Worm (Caenorhabditis elegans) whole organism, L1 larva: ENCODE data around the gene sru-4.

Experiments
- F16B12.6 ChIP-seq: fragments of 150-350 bp; optimal IDR thresholded peaks from 2 replicates; lab custom pipeline; 2014; ENCODE audit warnings: missing biosample characterization, missing genetic modification characterization
- alr-1 ChIP-seq: fragments of 200-800 bp; sonication (Bioruptor generic); optimal IDR thresholded peaks from 2 replicates; lab custom pipeline; 2018; ENCODE audit warnings: borderline replicate concordance, mild to moderate bottlenecking, missing genetic modification characterization, missing compliant biosample characterization
- ceh-8 ChIP-seq: fragments of 200-800 bp; sonication (Bioruptor generic); optimal IDR thresholded peaks from 2 replicates; lab custom pipeline; 2018; ENCODE audit warnings: mild to moderate bottlenecking, missing genetic modification characterization, moderate library complexity, missing compliant biosample characterization
- ceh-82 ChIP-seq, 3 experiments: fragments of 150-350 bp in 1 of 3; sonication (generic microtip) in 2 of 3; optimal IDR thresholded peaks; 2 replicates each; lab custom pipeline; 2014 to 2017; ENCODE audit warnings: missing biosample characterization in 3 of 3, missing genetic modification characterization in 3 of 3
- ceh-90 ChIP-seq: sonication (generic microtip); optimal IDR thresholded peaks from 2 replicates; lab custom pipeline; 2016; ENCODE audit warnings: missing genetic modification characterization, missing compliant biosample characterization
- ces-1 ChIP-seq: fragments of 150-350 bp; optimal IDR thresholded peaks from 2 replicates; lab custom pipeline; 2014; ENCODE audit warnings: missing biosample characterization, missing genetic modification reagents, missing genetic modification characterization
- efl-1 ChIP-seq, 4 experiments: fragments of 150-350 bp; optimal IDR thresholded peaks in 3 of 4; peaks in 1 of 4; 1 replicate in 1 of 4; 2 replicates in 3 of 4; lab custom pipeline; 2014; ENCODE audit warnings: missing biosample characterization in 2 of 4, missing genetic modification characterization in 2 of 4, missing genetic modification reagents in 2 of 4
- elt-2 ChIP-seq: sonication (generic microtip); optimal IDR thresholded peaks from 2 replicates; lab custom pipeline; 2016; ENCODE audit warnings: missing genetic modification characterization, mild to moderate bottlenecking, inconsistent platforms, missing compliant biosample characterization, missing genetic modification reagents
- ets-5 ChIP-seq: fragments of 200-800 bp; sonication (Bioruptor generic); IDR thresholded peaks from 2 replicates; pipeline ENCODE4 v1.3.6; 2022; ENCODE audit warnings: missing genetic modification characterization, missing compliant biosample characterization
- fkh-4 ChIP-seq: sonication (generic microtip); optimal IDR thresholded peaks from 2 replicates; lab custom pipeline; 2016; ENCODE audit warnings: missing compliant biosample characterization, missing genetic modification characterization, borderline replicate concordance
- grh-1 ChIP-seq: fragments of 200-800 bp; sonication (Bioruptor generic); IDR thresholded peaks from 2 replicates; pipeline ENCODE4 v1.3.6; 2022; ENCODE audit warnings: missing genetic modification reagents, missing genetic modification characterization, missing compliant biosample characterization
- hlh-17 ChIP-seq: fragments of 200-800 bp; sonication (Bioruptor generic); optimal IDR thresholded peaks from 2 replicates; lab custom pipeline; 2018; ENCODE audit warnings: missing genetic modification characterization, mild to moderate bottlenecking, missing compliant biosample characterization, moderate library complexity, borderline replicate concordance
- hlh-4 ChIP-seq: sonication (generic microtip); optimal IDR thresholded peaks from 2 replicates; lab custom pipeline; 2016; ENCODE audit warnings: mild to moderate bottlenecking, missing genetic modification characterization, missing compliant biosample characterization
- hpl-2 ChIP-seq: fragments of 150-350 bp; optimal IDR thresholded peaks from 2 replicates; lab custom pipeline; 2014; ENCODE audit warnings: missing biosample characterization, missing genetic modification reagents, missing genetic modification characterization
- irx-1 ChIP-seq: sonication (generic microtip); optimal IDR thresholded peaks from 2 replicates; lab custom pipeline; 2016; ENCODE audit warnings: missing genetic modification characterization, missing compliant biosample characterization
- isw-1 ChIP-seq: fragments of 200-800 bp; sonication (Bioruptor generic); IDR thresholded peaks from 2 replicates; pipeline ENCODE4 v1.3.6; 2022; ENCODE audit warnings: missing genetic modification characterization, missing compliant biosample characterization
- jun-1 ChIP-seq: fragments of 150-350 bp; optimal IDR thresholded peaks from 2 replicates; lab custom pipeline; 2014; ENCODE audit warnings: missing biosample characterization, missing genetic modification reagents, missing genetic modification characterization
- lin-13 ChIP-seq: fragments of 150-350 bp; optimal IDR thresholded peaks from 2 replicates; lab custom pipeline; 2014; ENCODE audit warnings: missing biosample characterization, missing genetic modification reagents, missing genetic modification characterization
- lin-14 ChIP-seq: fragments of 200-800 bp; sonication (Bioruptor generic); optimal IDR thresholded peaks from 2 replicates; lab custom pipeline; 2018; ENCODE audit warnings: mild to moderate bottlenecking, missing genetic modification characterization, moderate library complexity, missing compliant biosample characterization
- lin-35 ChIP-seq, 2 experiments: fragments of 150-350 bp; optimal IDR thresholded peaks; 2 replicates each; lab custom pipeline; 2014; ENCODE audit warnings: missing biosample characterization in 2 of 2, missing genetic modification characterization in 2 of 2, missing genetic modification reagents in 2 of 2
- lin-39 ChIP-seq: fragments of 150-350 bp; optimal IDR thresholded peaks from 2 replicates; lab custom pipeline; 2014; ENCODE audit warnings: missing biosample characterization, missing genetic modification reagents, missing genetic modification characterization
- lsy-2 ChIP-seq, 2 experiments: fragments of 150-350 bp; optimal IDR thresholded peaks; 2 replicates each; lab custom pipeline; 2014; ENCODE audit warnings: missing biosample characterization in 2 of 2, missing genetic modification characterization in 2 of 2
- nhr-11 ChIP-seq: fragments of 150-350 bp; optimal IDR thresholded peaks from 2 replicates; lab custom pipeline; 2014; ENCODE audit warnings: missing biosample characterization, missing genetic modification characterization
- nhr-12 ChIP-seq: sonication (generic microtip); optimal IDR thresholded peaks from 2 replicates; lab custom pipeline; 2017; ENCODE audit warnings: missing biosample characterization, missing genetic modification characterization
- nhr-237 ChIP-seq: fragments of 150-350 bp; optimal IDR thresholded peaks from 2 replicates; lab custom pipeline; 2014; ENCODE audit warnings: missing biosample characterization, missing genetic modification characterization
- nhr-28 ChIP-seq: fragments of 150-350 bp; optimal IDR thresholded peaks from 2 replicates; lab custom pipeline; 2014; ENCODE audit warnings: missing biosample characterization, missing genetic modification characterization
- nhr-71 ChIP-seq: sonication (generic microtip); optimal IDR thresholded peaks from 2 replicates; lab custom pipeline; 2016; ENCODE audit warnings: mild to moderate bottlenecking, missing genetic modification characterization, moderate library complexity, missing compliant biosample characterization
- nhr-84 ChIP-seq: sonication (generic microtip); optimal IDR thresholded peaks from 2 replicates; lab custom pipeline; 2017; ENCODE audit warnings: missing biosample characterization, missing genetic modification characterization
- rnt-1 ChIP-seq: sonication (generic microtip); optimal IDR thresholded peaks from 2 replicates; lab custom pipeline; 2016; ENCODE audit warnings: mild to moderate bottlenecking, missing genetic modification characterization, moderate library complexity, missing compliant biosample characterization
- skn-1 ChIP-seq: fragments of 150-350 bp; optimal IDR thresholded peaks from 2 replicates; lab custom pipeline; 2014; ENCODE audit warnings: missing biosample characterization, missing genetic modification characterization
- snpc-4 ChIP-seq: fragments of 150-350 bp; optimal IDR thresholded peaks from 2 replicates; lab custom pipeline; 2014; ENCODE audit warnings: missing biosample characterization, missing genetic modification characterization
- sox-4 ChIP-seq: sonication (generic microtip); optimal IDR thresholded peaks from 2 replicates; lab custom pipeline; 2016; ENCODE audit warnings: missing genetic modification characterization, missing compliant biosample characterization
- sptf-1 ChIP-seq: fragments of 150-350 bp; optimal IDR thresholded peaks from 2 replicates; lab custom pipeline; 2014; ENCODE audit warnings: missing biosample characterization, missing genetic modification characterization
- unc-86 ChIP-seq: sonication (generic microtip); optimal IDR thresholded peaks from 2 replicates; lab custom pipeline; 2016; ENCODE audit warnings: missing genetic modification characterization, missing compliant biosample characterization
- unc-98 ChIP-seq: fragments of 200-800 bp; sonication (Bioruptor generic); IDR thresholded peaks from 2 replicates; pipeline ENCODE4 v1.3.6; 2022; ENCODE audit warnings: missing genetic modification characterization, missing compliant biosample characterization
- vab-15 ChIP-seq: sonication (generic microtip); optimal IDR thresholded peaks from 2 replicates; lab custom pipeline; 2017; ENCODE audit warnings: missing genotype, mild to moderate bottlenecking, missing genetic modification characterization, missing compliant biosample characterization
- zag-1 ChIP-seq: fragments of 150-350 bp; optimal IDR thresholded peaks from 2 replicates; lab custom pipeline; 2014; ENCODE audit warnings: missing biosample characterization, missing genetic modification characterization
- zip-4 ChIP-seq: fragments of 200-800 bp; sonication (Bioruptor generic); optimal IDR thresholded peaks from 2 replicates; lab custom pipeline; 2018; ENCODE audit warnings: mild to moderate bottlenecking, missing genetic modification characterization, moderate library complexity, missing compliant biosample characterization
- ztf-11 ChIP-seq, 2 experiments: sonication (generic microtip); optimal IDR thresholded peaks; 2 replicates each; lab custom pipeline; 2016 to 2017; ENCODE audit warnings: missing genetic modification characterization in 2 of 2, missing biosample characterization in 1 of 2, missing compliant biosample characterization in 1 of 2
- ztf-4 ChIP-seq: fragments of 150-350 bp; optimal IDR thresholded peaks from 2 replicates; lab custom pipeline; 2014; ENCODE audit warnings: missing biosample characterization, missing genetic modification characterization

Gene sru-4

ce11 chrIV:9511221-9511638 is 13.0 kb downstream of the sru-4 start (continued):
- peak in 1 of 2 experiments; percentile 84 for TF ChIP-seq ztf-11 (tag; optimal IDR thresholded peaks at IDR 0.05; lab: Kevin White, UChicago)
- TF ChIP-seq lin-39 (tag; lab: Kevin White, UChicago) = peak; percentile 82
- peak; percentile 13 for TF ChIP-seq fkh-4
- TF ChIP-seq sptf-1 (tag; lab: Kevin White, UChicago) = no peak
- no peak for TF ChIP-seq nhr-84 (tag; lab: Kevin White, UChicago)
- peak; percentile 89 for TF ChIP-seq lin-14
- TF ChIP-seq lsy-2 (tag; optimal IDR thresholded peaks at IDR 0.05; lab: Kevin White, UChicago) = peak; percentile 72 to 80
- TF ChIP-seq ces-1 (GFP tag; lab: Kevin White, UChicago) = no peak
- peak; percentile 95 for TF ChIP-seq nhr-71 (tag; lab: Kevin White, UChicago)
- TF ChIP-seq hlh-4 (tag; lab: Kevin White, UChicago) = no peak
- no peak for TF ChIP-seq nhr-12 (tag; lab: Kevin White, UChicago)
- no peak for TF ChIP-seq elt-2 (tag; lab: Kevin White, UChicago)
- peak; percentile 70 for TF ChIP-seq lin-13 (GFP tag; lab: Kevin White, UChicago)
- TF ChIP-seq nhr-28 (tag; lab: Kevin White, UChicago) = no peak
- TF ChIP-seq grh-1 = peak; percentile 81
- no peak for TF ChIP-seq hpl-2 (GFP tag; lab: Kevin White, UChicago)
- peak; percentile 17 for TF ChIP-seq nhr-11 (tag; lab: Kevin White, UChicago)
- TF ChIP-seq zip-4 (GFP tag; lab: Kevin White, UChicago) = peak; percentile 63
- TF ChIP-seq ets-5 (GFP tag; lab: Robert Waterston, UW) = no peak
- TF ChIP-seq nhr-237 (tag; lab: Kevin White, UChicago) = peak; percentile 40
- peak; percentile 85 for TF ChIP-seq irx-1 (tag; lab: Kevin White, UChicago)
- no peak for TF ChIP-seq hlh-17 (GFP tag; lab: Kevin White, UChicago)
- peak; percentile 59 for TF ChIP-seq skn-1 (tag; lab: Kevin White, UChicago)
- peak; percentile 82 for TF ChIP-seq unc-86 (tag; lab: Kevin White, UChicago)
- TF ChIP-seq snpc-4 (tag; lab: Kevin White, UChicago) = peak; percentile 99
- peak; percentile 49 for TF ChIP-seq isw-1 (GFP tag; lab: Robert Waterston, UW)
- TF ChIP-seq sox-4 = peak; percentile 63
- peak; percentile 64 for TF ChIP-seq F16B12.6 (tag; lab: Kevin White, UChicago)
- TF ChIP-seq unc-98 (GFP tag; lab: Robert Waterston, UW) = no peak
- TF ChIP-seq jun-1 (tag; lab: Kevin White, UChicago) = peak; percentile 52
- no peak for TF ChIP-seq vab-15 (tag; lab: Kevin White, UChicago)
- peak; percentile 85 for TF ChIP-seq ceh-8 (GFP tag; lab: Kevin White, UChicago)

- TF ChIP-seq elt-2 (tag; lab: Kevin White, UChicago) = peak; percentile 55
- TF ChIP-seq nhr-84 (tag; lab: Kevin White, UChicago) = no peak
- TF ChIP-seq hlh-4 (tag; lab: Kevin White, UChicago) = no peak
- no peak for TF ChIP-seq ztf-4 (tag; lab: Kevin White, UChicago)
- TF ChIP-seq ceh-82 (tag; optimal IDR thresholded peaks at IDR 0.05; lab: Kevin White, UChicago) = peak in 2 of 3 experiments; percentile 3 to 14
- TF ChIP-seq grh-1 = no peak
- peak; percentile 15 for TF ChIP-seq rnt-1
- no peak for TF ChIP-seq efl-1 (optimal IDR thresholded peaks at IDR 0.05; lab: Kevin White, UChicago)
- TF ChIP-seq efl-1 (GFP tag; optimal IDR thresholded peaks at IDR 0.05 in 1 of 2; lab: Kevin White, UChicago) = peak in 1 of 2 experiments; percentile 79
- TF ChIP-seq, all 84 proteins: peak for 4
These were observed 13.5 kb downstream of the sru-4 start for ce11 chrIV:9511640-9512039.

DNA sequence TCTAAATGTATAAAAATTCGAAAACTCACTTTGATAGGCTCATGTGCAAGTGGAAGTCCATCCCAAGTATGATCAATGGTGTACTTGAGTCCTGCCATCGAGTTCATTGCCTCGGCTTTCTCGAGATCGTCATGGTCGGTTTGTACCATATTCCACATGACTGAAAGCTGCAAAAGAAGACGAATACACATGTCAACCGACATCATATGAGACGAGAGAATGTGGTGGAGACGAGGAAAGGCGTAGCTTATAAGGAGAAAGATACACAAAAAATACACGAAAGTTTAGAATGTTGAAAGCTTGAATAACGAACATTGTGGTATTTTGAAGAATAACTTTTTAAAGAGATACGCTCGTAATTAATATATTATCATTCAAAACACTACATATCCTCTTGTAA is 14.6 kb downstream of the sru-4 start, which contains the start of gene C33A12.3:
Gene C33A12.3, minus strand, starts transcription at position 167 of the 400 bp plus-strand sequence.
- no peak for TF ChIP-seq efl-1 (optimal IDR thresholded peaks at IDR 0.05; lab: Kevin White, UChicago)
- TF ChIP-seq efl-1 (GFP tag; optimal IDR thresholded peaks at IDR 0.05 in 1 of 2; lab: Kevin White, UChicago) = peak in 1 of 2 experiments; percentile 88
- TF ChIP-seq ceh-90 (tag; lab: Kevin White, UChicago) = no peak
- TF ChIP-seq nhr-11 (tag; lab: Kevin White, UChicago) = no peak
- no peak for TF ChIP-seq skn-1 (tag; lab: Kevin White, UChicago)
- TF ChIP-seq alr-1 (tag; lab: Kevin White, UChicago) = peak; percentile 51
- TF ChIP-seq lin-35 (GFP tag; optimal IDR thresholded peaks at IDR 0.05; lab: Kevin White, UChicago) = peak in 1 of 2 experiments; percentile 8
- no peak for TF ChIP-seq zag-1 (tag; lab: Kevin White, UChicago)
